Worm (Caenorhabditis elegans): ENCODE measurements around the gene srj-9.
"Not testable (repeated sequence)": the region's sequence is repeated elsewhere in the genome, so short reads cannot be mapped to it uniquely, and the experiment has no call there.

srj-9 gene

DNA sequence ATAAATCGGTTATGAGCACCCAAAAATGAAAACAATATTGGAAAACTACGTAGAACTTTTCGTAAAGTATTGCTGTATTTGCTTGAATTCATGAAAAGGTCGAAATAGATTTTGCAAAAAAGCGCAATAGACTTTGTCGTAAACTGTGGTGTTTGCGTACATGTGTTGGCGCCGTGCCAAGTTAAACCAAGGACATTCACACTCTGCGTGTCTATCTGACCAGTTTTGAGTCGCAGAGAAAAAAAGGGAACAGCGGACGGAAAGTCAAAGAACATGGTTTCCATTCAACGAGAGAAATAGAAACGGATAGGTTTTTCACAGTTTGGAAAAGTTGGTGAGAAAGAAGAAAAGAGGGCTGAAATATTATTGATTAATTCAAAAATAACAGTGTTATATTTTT is 40.7 kb upstream of the srj-9 start (continued):
- no peak for TF ChIP-seq C17E4.6 (GFP tag; IDR thresholded peaks at IDR 0.05)
- peak; percentile 54 for TF ChIP-seq attf-5 (GFP tag; optimal IDR thresholded peaks at IDR 0.05)
- no peak for TF ChIP-seq bed-2 (GFP tag; IDR thresholded peaks at IDR 0.05)
- peak; percentile 44; the same call in 1 of the 2 replicates for TF ChIP-seq C06A6.2 (GFP tag; conservative IDR thresholded peaks at IDR 0.05)
- TF ChIP-seq nhr-27 (tag; optimal IDR thresholded peaks at IDR 0.05): no peak
- no peak for TF ChIP-seq ekl-4 (GFP tag; IDR thresholded peaks at IDR 0.05)
- no peak for TF ChIP-seq cebp-1 (GFP tag; IDR thresholded peaks at IDR 0.05)
- TF ChIP-seq cebp-1 (tag; optimal IDR thresholded peaks at IDR 0.05): no peak
- no peak for TF ChIP-seq lin-26 (GFP tag; IDR thresholded peaks at IDR 0.05)
- no peak for TF ChIP-seq ets-4 (GFP tag; optimal IDR thresholded peaks at IDR 0.05)
- TF ChIP-seq F33H1.4 (GFP tag; IDR thresholded peaks at IDR 0.05): no peak

DNA sequence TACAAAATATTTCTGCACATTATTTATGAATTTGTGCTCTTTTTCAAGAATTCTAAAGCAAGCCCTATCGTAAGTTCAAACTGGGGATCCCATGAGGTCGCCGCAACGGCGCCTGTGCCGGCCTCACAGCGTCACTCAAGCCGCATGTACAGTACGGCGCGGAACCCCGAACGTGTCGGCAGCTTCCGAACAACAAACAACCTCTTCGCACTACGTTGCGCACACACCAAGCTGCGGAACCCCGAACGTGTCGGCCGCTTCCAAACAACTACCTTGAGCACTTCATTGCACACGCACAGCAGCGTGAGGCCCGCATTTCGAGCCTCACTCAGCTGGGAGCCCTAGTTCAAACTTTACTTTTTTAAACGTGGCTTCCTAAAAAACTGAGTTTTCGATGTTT is 37.7 kb upstream of the srj-9 start:
- TF ChIP-seq snpc-4 (GFP tag; optimal IDR thresholded peaks at IDR 0.05) (no peak), snpc-4 (tag; optimal IDR thresholded peaks at IDR 0.05) (peak in 1 of 4 experiments; percentile 75), zfh-2 (GFP tag; conservative IDR thresholded peaks at IDR 0.05) (peak; percentile 70), hmg-1.2 (GFP tag; IDR thresholded peaks at IDR 0.05) (no peak)

DNA sequence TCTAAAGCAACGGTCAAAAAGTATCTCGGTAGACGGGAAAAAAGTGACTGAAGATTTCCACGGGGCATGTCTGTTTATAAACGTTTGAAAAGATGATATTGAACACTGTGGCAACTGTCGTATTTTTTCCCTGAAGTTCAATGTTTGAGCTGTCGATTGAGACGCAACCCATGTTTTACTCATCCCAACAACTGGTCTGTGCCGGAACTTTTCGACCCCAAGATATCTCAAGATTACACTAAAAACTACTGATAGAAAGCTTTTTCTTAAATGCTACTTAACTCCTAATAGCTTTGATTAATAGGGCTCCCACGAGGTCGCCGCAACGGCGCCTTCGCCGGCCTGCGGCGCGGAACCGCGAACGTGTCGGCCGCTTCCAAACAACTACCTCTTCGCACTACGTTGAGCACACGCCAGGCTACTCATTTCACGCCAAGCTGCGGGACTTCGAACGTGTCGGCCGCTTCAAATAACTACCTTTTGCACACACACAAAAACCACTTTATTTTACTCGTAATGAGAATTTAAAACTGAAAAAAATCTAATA is 37.0 kb upstream of the srj-9 start, which contains the start of gene T20D4.15:
TSS of gene T20D4.15 (minus strand) at position 51 of the 547 bp plus-strand sequence.
- TF ChIP-seq madf-10 (tag; optimal IDR thresholded peaks at IDR 0.05) (no peak), zfh-2 (GFP tag; conservative IDR thresholded peaks at IDR 0.05) (peak; percentile 73)

DNA sequence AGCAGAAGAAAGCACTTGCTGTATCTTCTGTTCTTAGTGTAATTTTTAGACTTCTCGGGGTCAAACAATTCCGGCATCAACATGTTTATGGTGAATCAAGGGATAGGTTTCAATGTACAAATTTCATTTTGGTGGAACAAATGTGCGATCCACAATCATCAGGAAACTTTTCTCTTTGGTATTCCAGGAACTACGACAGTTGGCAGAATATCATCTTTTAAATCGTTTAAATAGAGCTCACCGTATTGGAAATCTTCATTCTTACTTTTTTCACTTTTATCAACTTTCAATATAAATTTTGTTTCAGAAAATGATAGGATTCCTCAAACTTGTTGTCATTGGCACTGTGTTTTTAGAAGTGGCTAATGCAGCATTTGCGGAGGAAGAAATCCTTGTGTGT is 35.0 kb upstream of the srj-9 start, which contains the start of gene T20D4.12:
TSS of gene T20D4.12 (plus strand) at position 301 of the 400 bp plus-strand sequence.
- TF ChIP-seq fkh-3 (tag; optimal IDR thresholded peaks at IDR 0.05); ZK185.1 (tag; optimal IDR thresholded peaks at IDR 0.05; ENCODE audit: poor library complexity, severe bottlenecking); madf-6 (GFP tag; IDR thresholded peaks at IDR 0.05): not testable (repeated sequence)

DNA sequence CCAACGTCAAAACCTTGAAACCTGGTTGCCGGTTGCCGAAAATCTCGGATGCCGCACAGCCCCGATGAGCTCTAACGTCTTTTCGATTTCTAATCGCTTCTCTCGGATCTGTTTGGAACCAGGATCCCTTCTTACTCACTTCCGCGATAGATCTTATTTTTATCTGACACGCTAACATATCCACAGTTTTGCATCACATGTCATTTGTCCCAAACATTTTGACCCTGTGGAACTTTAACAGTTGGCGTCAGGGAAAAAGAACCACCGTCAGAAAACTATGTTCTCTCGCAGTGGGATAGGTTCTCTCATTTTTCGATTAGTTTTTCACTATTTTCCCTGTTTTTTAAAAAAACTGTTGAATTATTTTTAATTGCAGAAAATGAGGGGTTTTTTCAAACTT is 33.4 kb upstream of the srj-9 start, which contains the start of gene T20D4.11:
TSS of gene T20D4.11 (plus strand) at position 377 of the 400 bp plus-strand sequence.
- TF ChIP-seq rec-8 (tag; optimal IDR thresholded peaks at IDR 0.05) (no peak), Y95B8A.8 (GFP tag; IDR thresholded peaks at IDR 0.05) (no peak), F55B11.4 (tag; optimal IDR thresholded peaks at IDR 0.05; ENCODE audit: borderline replicate concordance, insufficient read depth) (no peak), F33H1.4 (GFP tag; IDR thresholded peaks at IDR 0.05) (no peak)

DNA sequence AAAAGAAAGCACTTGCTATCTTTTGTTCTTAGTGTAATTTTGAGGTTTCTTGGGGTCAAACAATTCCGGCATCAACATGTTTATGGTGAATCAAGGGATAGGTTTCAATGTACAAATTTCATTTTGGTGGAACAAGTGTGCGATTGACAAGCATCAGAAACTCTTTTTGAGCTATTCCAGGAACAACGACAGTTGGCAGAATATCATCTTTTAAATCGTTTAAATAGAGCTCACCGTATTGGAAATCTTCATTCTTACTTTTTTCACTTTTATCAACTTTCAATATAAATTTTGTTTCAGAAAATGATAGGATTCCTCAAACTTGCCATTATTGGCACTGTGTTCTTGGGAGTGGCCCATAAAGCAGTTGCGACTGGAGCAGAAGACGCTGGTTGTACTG is 31.8 kb upstream of the srj-9 start, which contains the start of gene T20D4.10:
TSS of gene T20D4.10 (plus strand) at position 301 of the 400 bp plus-strand sequence.
- TF ChIP-seq F10E7.11 (tag; optimal IDR thresholded peaks at IDR 0.05); pha-4 (tag; optimal IDR thresholded peaks at IDR 0.05); ceh-27 (GFP tag; optimal IDR thresholded peaks at IDR 0.05): not testable (repeated sequence)

DNA sequence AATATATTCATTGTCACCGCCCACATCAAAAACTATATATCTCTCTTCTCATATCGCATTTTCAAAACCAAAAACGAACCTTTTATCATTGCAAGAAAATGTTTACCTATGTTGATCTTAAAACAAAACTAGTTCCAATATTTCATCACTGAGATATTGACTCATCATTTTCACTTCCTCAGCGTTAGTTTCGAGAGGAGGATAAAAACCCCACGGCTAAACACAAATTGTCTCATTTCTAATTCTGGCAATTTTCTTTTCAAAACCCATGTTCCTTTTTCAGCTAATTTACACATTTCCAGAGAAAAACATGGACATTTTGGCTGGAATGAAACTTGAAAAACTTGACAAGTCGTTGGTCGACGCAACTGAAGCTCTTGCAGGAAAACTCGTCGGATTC is 23.1 kb upstream of the srj-9 start, which contains the start of gene T20D4.7:
TSS of gene T20D4.7 (plus strand) at position 301 of the 400 bp plus-strand sequence.
- TF ChIP-seq ztf-26 (tag; optimal IDR thresholded peaks at IDR 0.05) (no peak), Y67H2A.10 (GFP tag; conservative IDR thresholded peaks at IDR 0.05) (no peak), lin-26 (GFP tag; IDR thresholded peaks at IDR 0.05) (no peak), him-1 (tag; optimal IDR thresholded peaks at IDR 0.05) (no peak), ztf-25 (GFP tag; IDR thresholded peaks at IDR 0.05) (no peak), madf-6 (GFP tag; IDR thresholded peaks at IDR 0.05) (no peak), mel-28 (tag; optimal IDR thresholded peaks at IDR 0.05; ENCODE audit: borderline replicate concordance) (no peak), attf-5 (GFP tag; optimal IDR thresholded peaks at IDR 0.05) (no peak), egl-18 (GFP tag; IDR thresholded peaks at IDR 0.05) (no peak), B0035.1 (tag; optimal IDR thresholded peaks at IDR 0.05) (no peak), egl-44 (GFP tag; IDR thresholded peaks at IDR 0.05) (no peak), hlh-12 (tag; optimal IDR thresholded peaks at IDR 0.05) (no peak), aptf-3 (GFP tag; IDR thresholded peaks at IDR 0.05) (no peak), nhr-27 (tag; optimal IDR thresholded peaks at IDR 0.05) (no peak)

Measured in whole organism, young adult.